Fruit fly (Drosophila melanogaster) whole organism, embryonic: Measurements from ENCODE around the gene CG43815.

Experiments
- ATbp ChIP-seq: fragments of 200-800 bp; sonication (Bioruptor generic); optimal IDR thresholded peaks from 2 replicates; lab custom pipeline; 2017; ENCODE audit warnings: missing biosample characterization, mild to moderate bottlenecking, missing genetic modification characterization, missing genetic modification reagents
- Asciz ChIP-seq: fragments of 200-800 bp; sonication (Bioruptor generic); optimal IDR thresholded peaks from 2 replicates; lab custom pipeline; 2017; ENCODE audit warnings: missing biosample characterization, mild to moderate bottlenecking, missing genetic modification characterization, missing genetic modification reagents
- Bgb ChIP-seq: fragments of 200-800 bp; sonication (Bioruptor generic); IDR thresholded peaks from 2 replicates; pipeline ENCODE4 v1.3.6; 2022; ENCODE audit warnings: missing biosample characterization, missing genetic modification characterization; ENCODE audit not compliant: partially characterized antibody
- CG1024 ChIP-seq: fragments of 200-800 bp; sonication (Bioruptor generic); IDR thresholded peaks from 2 replicates; pipeline ENCODE4 v1.3.6; 2022; ENCODE audit warnings: missing biosample characterization, missing genetic modification characterization
- CG10267 ChIP-seq: fragments of 200-800 bp; sonication (Bioruptor generic); optimal IDR thresholded peaks from 2 replicates; lab custom pipeline; 2018; ENCODE audit warnings: missing biosample characterization, mild to moderate bottlenecking, missing genetic modification characterization, moderate library complexity
- CG12391 ChIP-seq: fragments of 200-800 bp; sonication (Bioruptor generic); optimal IDR thresholded peaks from 3 replicates; lab custom pipeline; 2018; ENCODE audit warnings: missing biosample characterization, mild to moderate bottlenecking, missing genetic modification characterization, moderate library complexity
- CG13287 ChIP-seq: fragments of 200-800 bp; sonication (Bioruptor generic); IDR thresholded peaks from 2 replicates; pipeline ENCODE4 v1.3.6; 2022; ENCODE audit warnings: missing biosample characterization, missing genetic modification characterization; ENCODE audit not compliant: partially characterized antibody
- CG14710 ChIP-seq: fragments of 200-800 bp; sonication (Bioruptor generic); optimal IDR thresholded peaks from 3 replicates; lab custom pipeline; 2019; ENCODE audit warnings: missing biosample characterization, mild to moderate bottlenecking, missing genetic modification characterization, moderate library complexity
- CG17361 ChIP-seq: fragments of 200-800 bp; sonication (Bioruptor generic); IDR thresholded peaks from 3 replicates; pipeline ENCODE4 v1.3.6; 2022; ENCODE audit warnings: missing biosample characterization, missing genetic modification characterization
- CG18011 ChIP-seq: fragments of 200-800 bp; sonication (Bioruptor generic); optimal IDR thresholded peaks from 2 replicates; lab custom pipeline; 2017; ENCODE audit warnings: missing biosample characterization, missing genetic modification characterization, mild to moderate bottlenecking, moderate library complexity, missing genotype
- CG18599 ChIP-seq: fragments of 200-800 bp; sonication (Bioruptor generic); optimal IDR thresholded peaks from 3 replicates; lab custom pipeline; 2017; ENCODE audit warnings: missing biosample characterization, missing genetic modification characterization, mild to moderate bottlenecking, moderate library complexity, missing genetic modification reagents
- CG2116 ChIP-seq: fragments of 200-800 bp; sonication (Bioruptor generic); optimal IDR thresholded peaks from 3 replicates; lab custom pipeline; 2018; ENCODE audit warnings: missing biosample characterization, mild to moderate bottlenecking, missing genetic modification characterization
- CG30020 ChIP-seq: fragments of 200-800 bp; optimal IDR thresholded peaks from 2 replicates; lab custom pipeline; 2019; ENCODE audit warnings: missing biosample characterization, mild to moderate bottlenecking, missing genetic modification characterization, moderate library complexity
- CG32772 ChIP-seq: fragments of 200-800 bp; sonication (Bioruptor generic); IDR thresholded peaks from 2 replicates; pipeline ENCODE4 v1.3.6; 2022; ENCODE audit warnings: missing biosample characterization, missing genetic modification characterization
- CG4820 ChIP-seq: fragments of 200-800 bp; sonication (Bioruptor generic); optimal IDR thresholded peaks from 3 replicates; lab custom pipeline; 2016; ENCODE audit warnings: missing biosample characterization, missing genetic modification characterization
- CG4854 ChIP-seq: fragments of 200-800 bp; sonication (Bioruptor generic); optimal IDR thresholded peaks from 2 replicates; lab custom pipeline; 2016; ENCODE audit warnings: missing biosample characterization, missing genetic modification characterization, inconsistent platforms
- CG6791 ChIP-seq: fragments of 200-800 bp; sonication (Bioruptor generic); IDR thresholded peaks from 3 replicates; pipeline ENCODE4 v1.3.6; 2022; ENCODE audit warnings: missing biosample characterization, missing genetic modification characterization; ENCODE audit not compliant: partially characterized antibody
- CG9817 ChIP-seq: fragments of 200-800 bp; sonication (Bioruptor generic); optimal IDR thresholded peaks from 2 replicates; lab custom pipeline; 2018; ENCODE audit warnings: missing biosample characterization, mild to moderate bottlenecking, missing genetic modification characterization, moderate library complexity
- CTCF ChIP-seq: fragments of 200-800 bp; sonication (Bioruptor generic); optimal IDR thresholded peaks from 2 replicates; lab custom pipeline; 2017; ENCODE audit warnings: missing biosample characterization, mild to moderate bottlenecking, missing genetic modification characterization, moderate library complexity
- CoRest ChIP-seq: fragments of 200-800 bp; sonication (Bioruptor generic); optimal IDR thresholded peaks from 3 replicates; lab custom pipeline; 2018; ENCODE audit warnings: missing biosample characterization, mild to moderate bottlenecking, missing genetic modification characterization, moderate library complexity
- Doc3 ChIP-seq: fragments of 200-800 bp; sonication (Bioruptor generic); IDR thresholded peaks from 3 replicates; pipeline ENCODE4 v1.3.6; 2022; ENCODE audit warnings: missing biosample characterization, missing genetic modification characterization; ENCODE audit not compliant: partially characterized antibody
- Dref ChIP-seq: fragments of 200-800 bp; sonication (Bioruptor generic); IDR thresholded peaks from 2 replicates; pipeline ENCODE4 v1.3.6; 2022; ENCODE audit warnings: missing biosample characterization, missing genetic modification characterization
- Elba2 ChIP-seq: fragments of 200-800 bp; sonication (Bioruptor generic); optimal IDR thresholded peaks from 3 replicates; lab custom pipeline; 2016; ENCODE audit warnings: missing biosample characterization, missing genetic modification characterization
- Ets97D ChIP-seq: fragments of 200-800 bp; sonication (Bioruptor generic); optimal IDR thresholded peaks from 3 replicates; lab custom pipeline; 2016; ENCODE audit warnings: missing biosample characterization, missing genetic modification characterization
- Fer3 ChIP-seq: fragments of 200-800 bp; sonication (Bioruptor generic); optimal IDR thresholded peaks from 2 replicates; lab custom pipeline; 2018; ENCODE audit warnings: missing biosample characterization, mild to moderate bottlenecking, missing genetic modification characterization, moderate library complexity
- Lhr ChIP-seq: fragments of 200-800 bp; sonication (Bioruptor generic); optimal IDR thresholded peaks from 3 replicates; lab custom pipeline; 2017; ENCODE audit warnings: mild to moderate bottlenecking, missing biosample characterization, missing genetic modification reagents, missing genetic modification characterization
- NK7.1 ChIP-seq: fragments of 200-800 bp; sonication (Bioruptor generic); optimal IDR thresholded peaks from 3 replicates; lab custom pipeline; 2016; ENCODE audit warnings: missing biosample characterization, missing genetic modification characterization
- Ravus ChIP-seq: fragments of 200-800 bp; sonication (Bioruptor generic); IDR thresholded peaks from 2 replicates; pipeline ENCODE4 v1.3.6; 2022; ENCODE audit warnings: missing biosample characterization, missing genetic modification characterization
- Sox102F ChIP-seq: fragments of 200-800 bp; sonication (Bioruptor generic); optimal IDR thresholded peaks from 2 replicates; lab custom pipeline; 2018; ENCODE audit warnings: missing biosample characterization, mild to moderate bottlenecking, missing genetic modification characterization, moderate library complexity
- Sry-δ ChIP-seq: fragments of 200-800 bp; sonication (Bioruptor generic); optimal IDR thresholded peaks from 2 replicates; lab custom pipeline; 2016; ENCODE audit warnings: missing biosample characterization, missing genetic modification characterization
- Xrp1 ChIP-seq: fragments of 200-800 bp; sonication (Bioruptor generic); IDR thresholded peaks from 2 replicates; pipeline ENCODE4 v1.3.6; 2022; ENCODE audit warnings: missing biosample characterization, missing genetic modification characterization
- ara ChIP-seq: fragments of 200-800 bp; sonication (Bioruptor generic); IDR thresholded peaks from 2 replicates; pipeline ENCODE4 v1.3.6; 2022; ENCODE audit warnings: missing biosample characterization, missing genetic modification characterization
- ato ChIP-seq: fragments of 200-800 bp; sonication (Bioruptor generic); IDR thresholded peaks from 2 replicates; pipeline ENCODE4 v1.3.6; 2022; ENCODE audit warnings: missing biosample characterization, missing genetic modification characterization; ENCODE audit not compliant: partially characterized antibody
- bab2 ChIP-seq: fragments of 200-800 bp; sonication (Bioruptor generic); optimal IDR thresholded peaks from 2 replicates; lab custom pipeline; 2016; ENCODE audit warnings: missing biosample characterization, missing genetic modification characterization
- chm ChIP-seq: fragments of 200-800 bp; sonication (Bioruptor generic); IDR thresholded peaks from 2 replicates; pipeline ENCODE4 v1.3.6; 2022; ENCODE audit warnings: missing biosample characterization, missing genetic modification characterization
- esg ChIP-seq: fragments of 200-800 bp; sonication (Bioruptor generic); conservative IDR thresholded peaks from 2 replicates; pipeline ENCODE4 v1.3.6; 2022; ENCODE audit warnings: missing biosample characterization, missing genetic modification characterization
- fru ChIP-seq: fragments of >200 bp; optimal IDR thresholded peaks from 2 replicates; lab custom pipeline; 2017
- gfzf ChIP-seq: fragments of 200-800 bp; sonication (Bioruptor generic); optimal IDR thresholded peaks from 2 replicates; lab custom pipeline; 2016; ENCODE audit warnings: missing biosample characterization, mild to moderate bottlenecking, missing genetic modification characterization, moderate library complexity
- grn ChIP-seq: fragments of 200-800 bp; sonication (Bioruptor generic); optimal IDR thresholded peaks from 3 replicates; lab custom pipeline; 2017; ENCODE audit warnings: missing biosample characterization, missing genetic modification characterization
- her ChIP-seq: fragments of 200-800 bp; sonication (Bioruptor generic); optimal IDR thresholded peaks from 2 replicates; lab custom pipeline; 2016; ENCODE audit warnings: missing biosample characterization, missing genetic modification characterization
- knrl ChIP-seq: fragments of 200-800 bp; sonication (Bioruptor generic); IDR thresholded peaks from 3 replicates; pipeline ENCODE4 v1.3.6; 2022; ENCODE audit warnings: missing biosample characterization, missing genetic modification characterization; ENCODE audit not compliant: partially characterized antibody
- mirr ChIP-seq: fragments of 200-800 bp; sonication (Bioruptor generic); optimal IDR thresholded peaks from 3 replicates; lab custom pipeline; 2018; ENCODE audit warnings: missing biosample characterization, mild to moderate bottlenecking, missing genetic modification characterization
- pzg ChIP-seq: fragments of 200-800 bp; sonication (Bioruptor generic); optimal IDR thresholded peaks from 3 replicates; lab custom pipeline; 2018; ENCODE audit warnings: missing biosample characterization, mild to moderate bottlenecking, missing genetic modification characterization, moderate library complexity
- sob ChIP-seq: fragments of 200-800 bp; sonication (Bioruptor generic); IDR thresholded peaks from 2 replicates; pipeline ENCODE4 v1.3.6; 2022; ENCODE audit warnings: missing biosample characterization, missing genetic modification characterization
- tin ChIP-seq: fragments of 200-800 bp; sonication (Bioruptor generic); optimal IDR thresholded peaks from 3 replicates; lab custom pipeline; 2016; ENCODE audit warnings: missing biosample characterization, missing genetic modification characterization
- tna ChIP-seq: fragments of 200-800 bp; sonication (Bioruptor generic); IDR thresholded peaks from 2 replicates; pipeline ENCODE4 v1.3.6; 2022; ENCODE audit warnings: missing biosample characterization, missing genetic modification characterization; ENCODE audit not compliant: partially characterized antibody
- trh ChIP-seq: fragments of 200-800 bp; sonication (Bioruptor generic); optimal IDR thresholded peaks from 2 replicates; lab custom pipeline; 2016; ENCODE audit warnings: missing biosample characterization, missing genetic modification characterization
- unpg ChIP-seq: fragments of 200-800 bp; sonication (Bioruptor generic); optimal IDR thresholded peaks from 3 replicates; lab custom pipeline; 2018; ENCODE audit warnings: missing biosample characterization, mild to moderate bottlenecking, missing genetic modification characterization, moderate library complexity

Gene CG43815

DNA sequence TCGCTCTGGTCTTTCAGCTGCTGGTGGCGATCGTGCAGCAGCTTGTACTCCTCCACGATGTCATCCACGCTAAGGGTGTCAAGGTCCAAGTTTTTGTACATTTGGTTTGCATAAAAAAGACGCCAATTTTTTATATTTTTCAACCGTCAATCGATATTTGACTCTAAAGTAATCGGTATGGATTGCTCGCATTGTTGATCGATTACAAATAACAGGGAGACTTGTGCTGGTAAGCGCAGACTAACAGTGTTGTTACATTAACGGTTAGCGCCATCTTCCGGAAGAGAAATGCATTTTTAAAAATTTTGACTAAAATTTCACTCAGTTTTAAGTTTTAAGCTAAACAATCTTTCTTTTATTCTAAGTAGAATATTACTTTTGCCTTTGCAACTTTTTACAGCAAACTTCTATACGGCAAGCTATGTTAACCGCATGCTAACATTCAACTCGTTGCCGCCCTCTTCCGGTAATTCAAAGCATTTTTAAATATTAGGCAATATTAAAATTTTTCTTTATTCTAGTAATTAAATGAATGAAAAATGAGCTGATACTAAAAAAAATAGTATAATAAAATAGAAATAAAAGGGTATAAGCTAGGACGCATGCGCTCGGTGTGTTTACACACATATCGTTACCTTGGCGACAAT lies 45.7 kb upstream of the CG43815 start, which contains the start of the genes Spindly and IFT57 (continued):
- TF ChIP-seq knrl (GFP tag; lab: Robert Waterston, UW) (0 out of 3 replicates have a peak, but pooled peaks have one; percentile 33), pzg (GFP tag; lab: Kevin White, UChicago) (peak; percentile 33), Bgb (peak; percentile 59; the same call in 1 of the 2 replicates), tna (GFP tag; lab: Robert Waterston, UW) (0 out of 2 replicates have a peak, but pooled peaks have one; percentile 13), Doc3 (GFP tag; lab: Robert Waterston, UW) (peak; percentile 46; the same call in 1 of the 3 replicates), CG4854 (no peak), gfzf (GFP tag; lab: Kevin White, UChicago) (no peak), CTCF (GFP tag; lab: Kevin White, UChicago) (peak; percentile 95), CG9817 (tag; lab: Kevin White, UChicago) (no peak), Dref (GFP tag; lab: Robert Waterston, UW) (peak; percentile 83), NK7.1 (GFP tag; lab: Kevin White, UChicago) (no peak), CG4820 (GFP tag; lab: Kevin White, UChicago) (no peak), mirr (GFP tag; lab: Kevin White, UChicago) (no peak), CG17361 (GFP tag; lab: Robert Waterston, UW) (0 out of 3 replicates have a peak, but pooled peaks have one; percentile 27), CG2116 (peak; percentile 59), CG32772 (GFP tag; lab: Robert Waterston, UW) (peak; percentile 23; the same call in 1 of the 2 replicates), Ets97D (no peak), Asciz (GFP tag; lab: Kevin White, UChicago) (no peak), Sry-δ (GFP tag; lab: Kevin White, UChicago) (peak; percentile 19), CG14710 (tag; lab: Kevin White, UChicago) (peak; percentile 4), CG10267 (tag; lab: Kevin White, UChicago) (peak; percentile 27), CG18011 (GFP tag; lab: Kevin White, UChicago) (no peak), CG30020 (tag; lab: Kevin White, UChicago) (no peak), CoRest (peak; percentile 9), CG6791 (GFP tag; lab: Robert Waterston, UW) (peak; percentile 74), CG18599 (GFP tag; lab: Kevin White, UChicago) (no peak), sob (GFP tag; lab: Robert Waterston, UW) (0 out of 2 replicates have a peak, but pooled peaks have one; percentile 21), CG1024 (GFP tag; lab: Robert Waterston, UW) (no peak), ato (GFP tag; lab: Robert Waterston, UW) (peak; percentile 71)

DNA sequence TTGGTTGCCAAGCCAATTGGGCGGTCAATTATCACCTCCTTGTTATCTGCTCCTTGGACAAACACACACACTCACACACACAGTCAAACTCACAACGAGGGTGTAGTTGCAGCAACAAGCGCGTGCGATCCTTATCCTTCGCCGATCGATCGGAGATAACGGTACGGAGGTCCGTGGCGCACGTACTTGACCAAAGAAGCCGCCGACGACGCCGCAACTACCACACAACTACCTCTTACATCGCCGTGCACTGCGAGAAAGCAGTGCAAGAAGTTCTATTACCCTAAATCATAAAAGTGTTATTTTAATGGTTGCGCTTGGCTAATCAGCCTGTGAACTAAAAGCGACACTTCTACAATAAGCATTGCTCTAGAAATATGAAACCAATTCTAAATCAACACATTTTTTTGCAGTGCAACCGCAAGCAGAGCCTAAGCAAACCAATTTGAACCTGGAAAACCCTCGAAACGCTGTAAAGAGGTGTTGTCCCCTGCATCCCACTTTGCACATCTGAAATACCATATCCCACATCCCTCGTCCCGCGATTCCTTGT lies 43.0 kb upstream of the CG43815 start:
- TF ChIP-seq Ravus (GFP tag; lab: Robert Waterston, UW) (no peak), Elba2 (GFP tag; lab: Kevin White, UChicago) (peak; percentile 76), her (peak; percentile 15), esg (GFP tag; lab: Robert Waterston, UW) (0 out of 2 replicates have a peak, but pooled peaks have one; percentile 16), ATbp (GFP tag; lab: Kevin White, UChicago) (peak; percentile 11), chm (0 out of 2 replicates have a peak, but pooled peaks have one; percentile 49), trh (GFP tag; lab: Kevin White, UChicago) (no peak), CG10267 (tag; lab: Kevin White, UChicago) (peak; percentile 36), unpg (GFP tag; lab: Kevin White, UChicago) (peak; percentile 56), tin (GFP tag; lab: Kevin White, UChicago) (peak; percentile 40), Lhr (GFP tag; lab: Kevin White, UChicago) (peak; percentile 10), CG13287 (GFP tag; lab: Robert Waterston, UW) (no peak), bab2 (GFP tag; lab: Kevin White, UChicago) (peak; percentile 36), Fer3 (tag; lab: Kevin White, UChicago) (no peak), grn (GFP tag; lab: Kevin White, UChicago) (peak; percentile 88), fru (lab: Kevin White, UChicago) (no peak), Sox102F (peak; percentile 16), Xrp1 (GFP tag; lab: Robert Waterston, UW) (peak; percentile 81), ara (GFP tag; lab: Robert Waterston, UW) (peak; percentile 79), CG12391 (peak; percentile 54)
